Worm (Caenorhabditis elegans) whole organism, young adult: ENCODE data around the gene F13D2.1.

Experiments
- B0261.1 ChIP-seq: sonication (generic microtip); optimal IDR thresholded peaks from 2 replicates; lab custom pipeline; 2016; ENCODE audit warnings: mild to moderate bottlenecking, missing genetic modification characterization, moderate library complexity, missing compliant biosample characterization
- B0336.3 ChIP-seq: fragments of 200-800 bp; sonication (Bioruptor generic); IDR thresholded peaks from 2 replicates; pipeline ENCODE4 v1.3.6; 2022; ENCODE audit warnings: missing genetic modification characterization, missing compliant biosample characterization
- F52B5.7 ChIP-seq: sonication (generic microtip); optimal IDR thresholded peaks from 2 replicates; lab custom pipeline; 2016; ENCODE audit warnings: mild to moderate bottlenecking, missing genetic modification characterization, missing compliant biosample characterization
- K11D2.4 ChIP-seq: fragments of 200-800 bp; sonication (Bioruptor generic); IDR thresholded peaks from 2 replicates; pipeline ENCODE4 v1.3.6; 2022; ENCODE audit warnings: missing genetic modification reagents, missing genetic modification characterization, missing compliant biosample characterization
- T07F8.4 ChIP-seq: sonication (generic microtip); optimal IDR thresholded peaks from 2 replicates; lab custom pipeline; 2016; ENCODE audit warnings: mild to moderate bottlenecking, missing genetic modification characterization, moderate library complexity, missing compliant biosample characterization
- Y53G8AR.9 ChIP-seq: fragments of 200-800 bp; sonication (Bioruptor generic); conservative IDR thresholded peaks from 2 replicates; pipeline ENCODE4 v1.3.6; 2022; ENCODE audit warnings: missing genetic modification reagents, missing genetic modification characterization, missing compliant biosample characterization
- Y56A3A.18 ChIP-seq: fragments of 200-800 bp; sonication (Bioruptor generic); IDR thresholded peaks from 2 replicates; pipeline ENCODE4 v1.3.6; 2022; ENCODE audit warnings: missing genetic modification reagents, missing genetic modification characterization, missing compliant biosample characterization
- akir-1 ChIP-seq: fragments of 200-800 bp; sonication (Bioruptor generic); optimal IDR thresholded peaks from 2 replicates; lab custom pipeline; 2018; ENCODE audit warnings: mild to moderate bottlenecking, missing genetic modification characterization, moderate library complexity, missing compliant biosample characterization
- attf-5 ChIP-seq: fragments of 200-800 bp; sonication (Bioruptor generic); optimal IDR thresholded peaks from 2 replicates; lab custom pipeline; 2018; ENCODE audit warnings: mild to moderate bottlenecking, missing genetic modification characterization, missing compliant biosample characterization
- attf-6 ChIP-seq: fragments of 200-800 bp; sonication (Bioruptor generic); IDR thresholded peaks from 2 replicates; pipeline ENCODE4 v1.3.6; 2022; ENCODE audit warnings: missing genetic modification reagents, missing genetic modification characterization, missing compliant biosample characterization
- bed-1 ChIP-seq: fragments of 200-800 bp; sonication (Bioruptor generic); IDR thresholded peaks from 2 replicates; pipeline ENCODE4 v1.3.6; 2022; ENCODE audit warnings: missing genetic modification reagents, missing genetic modification characterization, missing compliant biosample characterization
- ceh-100 ChIP-seq: fragments of 200-800 bp; sonication (Bioruptor generic); IDR thresholded peaks from 2 replicates; pipeline ENCODE4 v1.3.6; 2022; ENCODE audit warnings: missing genetic modification reagents, missing genetic modification characterization, missing compliant biosample characterization
- chd-7 ChIP-seq: sonication (generic microtip); optimal IDR thresholded peaks from 2 replicates; lab custom pipeline; 2016; ENCODE audit warnings: mild to moderate bottlenecking, missing genetic modification characterization, moderate library complexity, missing compliant biosample characterization
- die-1 ChIP-seq: sonication (generic microtip); optimal IDR thresholded peaks from 2 replicates; lab custom pipeline; 2016; ENCODE audit warnings: missing genotype, mild to moderate bottlenecking, missing genetic modification characterization, missing compliant biosample characterization
- dox-1 ChIP-seq: fragments of 200-800 bp; sonication (Bioruptor generic); IDR thresholded peaks from 2 replicates; pipeline ENCODE4 v1.3.6; 2022; ENCODE audit warnings: missing genetic modification reagents, missing genetic modification characterization, missing compliant biosample characterization
- dpl-1 ChIP-seq: fragments of 150-350 bp; optimal IDR thresholded peaks from 2 replicates; lab custom pipeline; 2014; ENCODE audit warnings: missing biosample characterization, missing genetic modification reagents, missing genetic modification characterization
- egl-18 ChIP-seq: fragments of 200-800 bp; sonication (Bioruptor generic); IDR thresholded peaks from 2 replicates; pipeline ENCODE4 v1.3.6; 2022; ENCODE audit warnings: missing genetic modification reagents, missing genetic modification characterization, missing compliant biosample characterization
- gei-17 ChIP-seq: fragments of 200-800 bp; sonication (Bioruptor generic); optimal IDR thresholded peaks from 2 replicates; lab custom pipeline; 2018; ENCODE audit warnings: mild to moderate bottlenecking, missing genetic modification characterization, missing compliant biosample characterization
- hlh-26 ChIP-seq: fragments of 200-800 bp; sonication (Bioruptor generic); conservative IDR thresholded peaks from 2 replicates; pipeline ENCODE4 v1.3.6; 2022; ENCODE audit warnings: missing genetic modification reagents, missing genetic modification characterization, missing compliant biosample characterization
- let-526 ChIP-seq: fragments of 200-800 bp; sonication (Bioruptor generic); IDR thresholded peaks from 2 replicates; pipeline ENCODE4 v1.3.6; 2022; ENCODE audit warnings: missing genetic modification reagents, missing genetic modification characterization, missing compliant biosample characterization
- let-607 ChIP-seq, 2 experiments: fragments of 200-800 bp in 1 of 2; sonication (Bioruptor generic) in 1 of 2; sonication (generic microtip) in 1 of 2; optimal IDR thresholded peaks; 2 replicates each; lab custom pipeline; 2016 to 2018; ENCODE audit warnings: mild to moderate bottlenecking in 2 of 2, missing compliant biosample characterization in 2 of 2, missing genetic modification characterization in 2 of 2, moderate library complexity in 2 of 2, missing genotype in 1 of 2
- lin-26 ChIP-seq: fragments of 200-800 bp; sonication (Bioruptor generic); IDR thresholded peaks from 2 replicates; pipeline ENCODE4 v1.3.6; 2022; ENCODE audit warnings: missing genetic modification reagents, missing genetic modification characterization, missing compliant biosample characterization
- lin-35 ChIP-seq, 3 experiments: fragments of 150-350 bp in 2 of 3; sonication (generic microtip) in 1 of 3; optimal IDR thresholded peaks; 2 replicates each; lab custom pipeline; 2014 to 2018; ENCODE audit warnings: missing biosample characterization in 3 of 3, missing genetic modification characterization in 3 of 3, missing genetic modification reagents in 3 of 3
- lin-40 ChIP-seq: sonication (generic microtip); optimal IDR thresholded peaks from 2 replicates; lab custom pipeline; 2016; ENCODE audit warnings: missing genetic modification characterization, mild to moderate bottlenecking, missing compliant biosample characterization, missing genotype, missing genetic modification reagents
- lin-54 ChIP-seq: fragments of 200-800 bp; sonication (Bioruptor generic); optimal IDR thresholded peaks from 2 replicates; lab custom pipeline; 2018; ENCODE audit warnings: mild to moderate bottlenecking, missing genetic modification characterization, missing compliant biosample characterization
- madf-6 ChIP-seq: fragments of 200-800 bp; sonication (Bioruptor generic); IDR thresholded peaks from 2 replicates; pipeline ENCODE4 v1.3.6; 2022; ENCODE audit warnings: missing genetic modification reagents, missing genetic modification characterization, missing compliant biosample characterization
- mcd-1 ChIP-seq: fragments of 200-800 bp; sonication (Bioruptor generic); IDR thresholded peaks from 2 replicates; pipeline ENCODE4 v1.3.6; 2022; ENCODE audit warnings: missing genetic modification reagents, missing genetic modification characterization, missing compliant biosample characterization
- mel-28 ChIP-seq: sonication (generic microtip); optimal IDR thresholded peaks from 2 replicates; lab custom pipeline; 2016; ENCODE audit warnings: borderline replicate concordance, mild to moderate bottlenecking, missing genetic modification characterization, missing compliant biosample characterization
- mxl-1 ChIP-seq: sonication (generic microtip); optimal IDR thresholded peaks from 2 replicates; lab custom pipeline; 2016; ENCODE audit warnings: missing genetic modification characterization, missing compliant biosample characterization
- nfya-1 ChIP-seq: sonication (generic microtip); optimal IDR thresholded peaks from 2 replicates; lab custom pipeline; 2017; ENCODE audit warnings: antibody characterized with exemption, missing compliant biosample characterization, missing genetic modification characterization, borderline replicate concordance; ENCODE audit not compliant: insufficient read depth
- nfyb-1 ChIP-seq: fragments of 200-800 bp; sonication (Bioruptor generic); IDR thresholded peaks from 2 replicates; pipeline ENCODE4 v1.3.6; 2022; ENCODE audit warnings: missing genetic modification reagents, missing genetic modification characterization, missing compliant biosample characterization
- nhr-179 ChIP-seq: sonication (generic microtip); optimal IDR thresholded peaks from 2 replicates; lab custom pipeline; 2016; ENCODE audit warnings: mild to moderate bottlenecking, missing genetic modification characterization, missing compliant biosample characterization
- nhr-27 ChIP-seq: fragments of 200-800 bp; sonication (Bioruptor generic); optimal IDR thresholded peaks from 2 replicates; lab custom pipeline; 2018; ENCODE audit warnings: mild to moderate bottlenecking, missing genetic modification characterization, moderate library complexity, missing compliant biosample characterization
- pbrm-1 ChIP-seq: fragments of 200-800 bp; sonication (Bioruptor generic); IDR thresholded peaks from 2 replicates; pipeline ENCODE4 v1.3.6; 2022; ENCODE audit warnings: missing genetic modification reagents, missing genetic modification characterization, missing compliant biosample characterization
- rcor-1 ChIP-seq: fragments of 200-800 bp; sonication (Bioruptor generic); IDR thresholded peaks from 2 replicates; pipeline ENCODE4 v1.3.6; 2022; ENCODE audit warnings: missing genetic modification reagents, missing genetic modification characterization, missing compliant biosample characterization
- rec-8 ChIP-seq, 2 experiments: sonication (generic microtip); optimal IDR thresholded peaks; 2 replicates each; lab custom pipeline; 2016; ENCODE audit warnings: mild to moderate bottlenecking in 2 of 2, missing genetic modification characterization in 2 of 2, missing genetic modification reagents in 2 of 2, missing genotype in 2 of 2, missing biosample characterization in 1 of 2, missing compliant biosample characterization in 1 of 2, moderate library complexity in 1 of 2
- repo-1 ChIP-seq: sonication (generic microtip); optimal IDR thresholded peaks from 2 replicates; lab custom pipeline; 2017; ENCODE audit warnings: mild to moderate bottlenecking, missing genetic modification characterization, missing compliant biosample characterization
- sea-2 ChIP-seq: fragments of 200-800 bp; sonication (Bioruptor generic); IDR thresholded peaks from 2 replicates; pipeline ENCODE4 v1.3.6; 2022; ENCODE audit warnings: missing genetic modification characterization, missing compliant biosample characterization
- snpc-1.1 ChIP-seq: sonication (generic microtip); optimal IDR thresholded peaks from 2 replicates; lab custom pipeline; 2017; ENCODE audit warnings: missing genetic modification characterization, mild to moderate bottlenecking, missing compliant biosample characterization, antibody characterized with exemption, moderate library complexity, missing genotype, missing genetic modification reagents; ENCODE audit not compliant: insufficient read depth
- snpc-3.4 ChIP-seq: sonication (generic microtip); optimal IDR thresholded peaks from 2 replicates; lab custom pipeline; 2017; ENCODE audit warnings: missing genetic modification characterization, mild to moderate bottlenecking, missing compliant biosample characterization, antibody characterized with exemption, moderate library complexity, missing genotype, missing genetic modification reagents
- snpc-4 ChIP-seq, 5 experiments: fragments of 150-350 bp in 1 of 5; sonication (generic microtip) in 4 of 5; optimal IDR thresholded peaks; 2 replicates each; lab custom pipeline; 2014 to 2018; ENCODE audit warnings: missing genetic modification characterization in 5 of 5, missing biosample characterization in 3 of 5, antibody characterized with exemption in 2 of 5, mild to moderate bottlenecking in 2 of 5, missing compliant biosample characterization in 2 of 5, missing genotype in 2 of 5, moderate library complexity in 2 of 5, missing genetic modification reagents in 1 of 5
- tbp1 ChIP-seq: fragments of 200-800 bp; sonication (Bioruptor generic); optimal IDR thresholded peaks from 2 replicates; lab custom pipeline; 2018; ENCODE audit warnings: mild to moderate bottlenecking, missing genetic modification characterization, missing compliant biosample characterization
- tlf-1 ChIP-seq: fragments of 200-800 bp; sonication (Bioruptor generic); optimal IDR thresholded peaks from 2 replicates; lab custom pipeline; 2018; ENCODE audit warnings: mild to moderate bottlenecking, missing genetic modification characterization, missing compliant biosample characterization
- unc-130 ChIP-seq: sonication (generic microtip); optimal IDR thresholded peaks from 2 replicates; lab custom pipeline; 2016; ENCODE audit warnings: missing genetic modification reagents, missing genetic modification characterization, missing compliant biosample characterization
- unc-62 ChIP-seq: fragments of 150-350 bp; optimal IDR thresholded peaks from 2 replicates; lab custom pipeline; 2014; ENCODE audit warnings: missing biosample characterization, missing genetic modification reagents, missing genetic modification characterization
- xnd-1 ChIP-seq: sonication (generic microtip); optimal IDR thresholded peaks from 2 replicates; lab custom pipeline; 2016; ENCODE audit warnings: missing genotype, missing genetic modification reagents, missing genetic modification characterization, missing compliant biosample characterization
- ztf-18 ChIP-seq: sonication (generic microtip); optimal IDR thresholded peaks from 2 replicates; lab custom pipeline; 2016; ENCODE audit warnings: missing genotype, mild to moderate bottlenecking, missing genetic modification characterization, missing compliant biosample characterization

Gene F13D2.1

DNA sequence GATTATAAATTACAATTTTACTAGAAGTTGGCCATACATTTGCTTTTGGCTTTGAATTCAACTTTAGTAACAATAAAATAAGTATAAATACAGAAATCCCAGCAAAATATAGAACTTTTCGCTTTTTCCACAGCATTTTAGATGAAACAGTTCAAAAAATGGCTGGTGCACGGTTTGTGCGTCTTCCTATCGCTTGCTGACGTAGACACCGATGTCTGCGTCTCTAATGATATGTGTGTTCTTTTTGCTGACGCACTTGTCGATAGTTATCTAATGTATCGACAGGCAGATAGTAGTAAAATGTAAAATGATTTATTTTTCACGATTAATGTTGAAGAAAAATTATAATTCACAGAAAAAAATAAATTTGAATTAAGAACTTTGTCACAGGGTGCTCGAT lies 17.5 kb upstream of the F13D2.1 start, which contains the start of gene hst-2 (continued):
- TF ChIP-seq mel-28 (tag; lab: Kevin White, UChicago), result no peak
- peak; percentile 82 for TF ChIP-seq Y56A3A.18 (GFP tag; lab: Robert Waterston, UW)
- no peak for TF ChIP-seq T07F8.4 (tag; lab: Kevin White, UChicago)
- peak; percentile 41 for TF ChIP-seq repo-1
- TF ChIP-seq mxl-1, result no peak
- no peak for TF ChIP-seq lin-26 (GFP tag; lab: Robert Waterston, UW)
- TF ChIP-seq F52B5.7 (tag; lab: Kevin White, UChicago), result no peak
- no peak for TF ChIP-seq snpc-1.1
- no peak for TF ChIP-seq snpc-4 (GFP tag; optimal IDR thresholded peaks at IDR 0.05; lab: Kevin White, UChicago)
- peak in 2 of 4 experiments; percentile 44 to 57 for TF ChIP-seq snpc-4 (tag; optimal IDR thresholded peaks at IDR 0.05; lab: Kevin White, UChicago)
- TF ChIP-seq tlf-1, result peak; percentile 39
- TF ChIP-seq sea-2 (GFP tag; lab: Robert Waterston, UW), result no peak
- peak; percentile 77 for TF ChIP-seq nfyb-1 (GFP tag; lab: Robert Waterston, UW)
- no peak for TF ChIP-seq bed-1 (GFP tag; lab: Robert Waterston, UW)
- TF ChIP-seq nfya-1, result no peak
- TF ChIP-seq hlh-26 (GFP tag; lab: Robert Waterston, UW), result no peak
- no peak for TF ChIP-seq rec-8 (tag; optimal IDR thresholded peaks at IDR 0.05; lab: Kevin White, UChicago)
- peak; percentile 72 for TF ChIP-seq gei-17
- TF ChIP-seq lin-40 (tag; lab: Kevin White, UChicago), result peak; percentile 93
- TF ChIP-seq Y53G8AR.9 (GFP tag; lab: Robert Waterston, UW), result peak; percentile 86
- peak in 1 of 2 experiments; percentile 75 for TF ChIP-seq let-607 (tag; optimal IDR thresholded peaks at IDR 0.05; lab: Kevin White, UChicago)
- no peak for TF ChIP-seq egl-18 (GFP tag; lab: Robert Waterston, UW)
- no peak for TF ChIP-seq xnd-1 (tag; lab: Kevin White, UChicago)
- peak; percentile 70 for TF ChIP-seq dox-1
- TF ChIP-seq tbp1 (GFP tag; lab: Kevin White, UChicago), result peak; percentile 62
- TF ChIP-seq nhr-179 (tag; lab: Kevin White, UChicago), result no peak
- peak; percentile 48 for TF ChIP-seq lin-54 (GFP tag; lab: Kevin White, UChicago)
- no peak for TF ChIP-seq madf-6 (GFP tag; lab: Robert Waterston, UW)
- TF ChIP-seq ztf-18, result peak; percentile 95
- peak; percentile 80 for TF ChIP-seq pbrm-1 (GFP tag; lab: Robert Waterston, UW)
- no peak for TF ChIP-seq die-1 (tag; lab: Kevin White, UChicago)
- TF ChIP-seq unc-62 (GFP tag; lab: Kevin White, UChicago), result peak; percentile 26
- TF ChIP-seq nhr-27 (tag; lab: Kevin White, UChicago), result no peak
- TF ChIP-seq lin-35 (GFP tag; optimal IDR thresholded peaks at IDR 0.05; lab: Kevin White, UChicago), result peak in 1 of 3 experiments; percentile 68
- peak; percentile 41 for TF ChIP-seq attf-5 (GFP tag; lab: Kevin White, UChicago)
- no peak for TF ChIP-seq rcor-1 (GFP tag; lab: Robert Waterston, UW)
- TF ChIP-seq B0261.1, result no peak
- no peak for TF ChIP-seq dpl-1
- TF ChIP-seq K11D2.4, result peak; percentile 71
- peak; percentile 76 for TF ChIP-seq B0336.3 (GFP tag; lab: Robert Waterston, UW)
- TF ChIP-seq snpc-3.4 (tag; lab: Kevin White, UChicago), result no peak
- TF ChIP-seq mcd-1 (GFP tag; lab: Robert Waterston, UW), result peak; percentile 70
- peak; percentile 20 for TF ChIP-seq chd-7 (tag; lab: Kevin White, UChicago)
- peak; percentile 62; the same call in 1 of the 2 replicates for TF ChIP-seq let-526 (GFP tag; lab: Robert Waterston, UW)
- TF ChIP-seq ceh-100, result no peak
- no peak for TF ChIP-seq attf-6
- no peak for TF ChIP-seq akir-1 (GFP tag; lab: Kevin White, UChicago)
- no peak for TF ChIP-seq unc-130 (GFP tag; lab: Kevin White, UChicago)
